Fruit fly (Drosophila melanogaster): Measurements from ENCODE around the gene CG18404.

DNA sequence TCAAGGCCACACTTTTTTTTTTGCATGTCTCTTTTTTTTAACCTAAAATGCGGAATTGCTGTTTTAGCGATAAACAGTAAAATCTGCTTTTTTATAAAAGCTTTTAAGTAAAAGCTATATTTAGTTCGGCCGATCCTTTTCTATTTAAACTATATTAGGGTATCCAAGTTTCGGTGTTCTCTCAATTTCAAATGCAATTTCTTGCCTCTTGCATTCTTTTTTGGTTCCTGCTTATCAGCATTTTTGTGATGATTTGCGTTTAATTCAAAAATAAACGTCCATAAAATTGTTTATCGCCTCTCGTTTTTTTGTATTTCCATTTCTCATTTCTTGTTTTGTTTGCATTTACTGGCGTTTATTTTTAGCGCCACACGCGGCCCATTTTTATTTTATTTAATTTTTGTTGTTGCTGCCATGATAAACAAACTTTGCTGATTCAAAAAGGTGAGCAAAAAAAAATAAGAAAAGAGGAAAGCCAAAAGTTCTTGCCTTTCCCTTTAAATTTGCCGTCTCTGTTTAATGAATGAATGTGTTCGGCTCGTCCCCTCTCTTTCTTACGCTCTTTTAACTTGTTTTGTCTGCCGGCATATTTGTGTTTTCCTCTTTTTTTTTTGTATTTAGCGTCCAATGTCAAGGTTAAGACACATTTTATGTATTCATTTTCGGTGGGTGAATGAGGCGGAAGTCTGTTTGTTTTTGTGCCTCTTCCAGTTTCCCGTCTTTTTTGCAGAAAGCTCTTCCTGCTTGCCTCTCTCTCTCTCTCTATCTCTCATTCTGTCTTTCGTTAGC lies 28.6 kb downstream of the CG18404 start:
- TF ChIP-seq Hey (tag; optimal IDR thresholded peaks at IDR 0.05) (no peak), CG6683 (GFP tag; optimal IDR thresholded peaks at IDR 0.05) (no peak), ab (GFP tag; optimal IDR thresholded peaks at IDR 0.05) (no peak), CG4854 (GFP tag; optimal IDR thresholded peaks at IDR 0.05) (no peak), CG12155 (GFP tag; optimal IDR thresholded peaks at IDR 0.05) (no peak), CG1832 (GFP tag; optimal IDR thresholded peaks at IDR 0.05) (no peak), CG12104 (GFP tag; optimal IDR thresholded peaks at IDR 0.05) (no peak), rib (GFP tag; IDR thresholded peaks at IDR 0.05) (no peak), CG12744 (GFP tag; optimal IDR thresholded peaks at IDR 0.05) (no peak), CG31388 (GFP tag; optimal IDR thresholded peaks at IDR 0.05) (no peak), Atf3 (GFP tag; optimal IDR thresholded peaks at IDR 0.05) (no peak)

Measured in whole organism, embryonic.